Worm (Caenorhabditis elegans) whole organism, young adult: ENCODE data around the gene math-33.

Experiments used
- C06A6.2 ChIP-seq: fragments of 200-800 bp; sonication (Bioruptor generic); conservative IDR thresholded peaks from 2 replicates; pipeline ENCODE4 v1.3.6; 2022; ENCODE audit warnings: missing genetic modification characterization, missing compliant biosample characterization
- ama-1 ChIP-seq, 3 experiments: fragments of 150-350 bp in 1 of 3; sonication (generic microtip) in 2 of 3; optimal IDR thresholded peaks; 2 replicates each; lab custom pipeline; 2014 to 2018; ENCODE audit warnings: missing biosample characterization in 2 of 3, missing genetic modification characterization in 2 of 3, missing genetic modification reagents in 2 of 3
- xnd-1 ChIP-seq: sonication (generic microtip); optimal IDR thresholded peaks from 2 replicates; lab custom pipeline; 2016; ENCODE audit warnings: missing genotype, missing genetic modification reagents, missing genetic modification characterization, missing compliant biosample characterization

DNA sequence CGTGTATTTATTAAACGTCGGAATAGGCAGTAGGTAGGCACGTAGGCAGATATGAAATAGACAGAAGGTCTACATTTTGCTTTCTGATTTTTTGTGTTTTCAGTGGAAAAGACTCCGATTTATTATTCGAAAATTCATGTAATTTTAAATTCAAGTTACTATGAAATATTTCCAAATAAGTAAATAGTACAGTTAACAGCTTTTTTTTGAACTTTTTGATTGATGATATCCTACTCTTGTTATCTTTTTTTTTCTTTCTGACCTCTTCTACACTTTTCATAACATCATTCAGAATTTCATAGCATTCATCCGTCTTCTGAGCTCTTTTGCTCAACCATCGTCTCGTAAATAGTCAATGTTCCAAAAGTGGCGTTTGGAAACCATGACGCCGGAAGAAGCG, 15.1 kb upstream of the math-33 start, which contains the start of gene cdkl-1:
- TF ChIP-seq xnd-1 (tag; lab: Kevin White, UChicago) (no peak), C06A6.2 (no peak), ama-1 (optimal IDR thresholded peaks at IDR 0.05; lab: Kevin White, UChicago) (no peak), ama-1 (GFP tag; optimal IDR thresholded peaks at IDR 0.05; lab: Kevin White, UChicago) (no peak)
